Fruit fly (Drosophila melanogaster) whole organism, embryonic: ENCODE measurements around the gene Cwc25.

Experiments
- Ada2b ChIP-seq: fragments of 200-800 bp; sonication (Bioruptor generic); IDR thresholded peaks from 2 replicates; pipeline ENCODE4 v1.3.6; 2022; ENCODE audit warnings: missing biosample characterization, missing genetic modification characterization
- Adf1 ChIP-seq: fragments of 200-800 bp; sonication (Bioruptor generic); IDR thresholded peaks from 2 replicates; pipeline ENCODE4 v1.3.6; 2022; ENCODE audit warnings: missing biosample characterization, missing genetic modification characterization
- Antp ChIP-seq: fragments of 200-800 bp; sonication (Bioruptor generic); optimal IDR thresholded peaks from 3 replicates; lab custom pipeline; 2016; ENCODE audit warnings: missing biosample characterization, missing genetic modification characterization
- BtbVII ChIP-seq: fragments of 200-800 bp; sonication (Bioruptor generic); optimal IDR thresholded peaks from 3 replicates; lab custom pipeline; 2017; ENCODE audit warnings: missing biosample characterization, mild to moderate bottlenecking, missing genetic modification characterization
- Bteb2 ChIP-seq: fragments of 200-800 bp; sonication (Bioruptor generic); optimal IDR thresholded peaks from 2 replicates; lab custom pipeline; 2016; ENCODE audit warnings: missing biosample characterization, missing genetic modification characterization
- CG10565 ChIP-seq: fragments of 200-800 bp; sonication (Bioruptor generic); optimal IDR thresholded peaks from 3 replicates; lab custom pipeline; 2016; ENCODE audit warnings: missing biosample characterization, mild to moderate bottlenecking, missing genetic modification characterization
- CG1233 ChIP-seq: fragments of 200-800 bp; sonication (Bioruptor generic); optimal IDR thresholded peaks from 4 replicates; lab custom pipeline; 2018; ENCODE audit warnings: missing biosample characterization, mild to moderate bottlenecking, missing genetic modification characterization
- CG12744 ChIP-seq: fragments of 200-800 bp; sonication (Bioruptor generic); optimal IDR thresholded peaks from 2 replicates; lab custom pipeline; 2016; ENCODE audit warnings: missing biosample characterization, missing genetic modification characterization
- CG14050 ChIP-seq: fragments of 200-800 bp; sonication (Bioruptor generic); IDR thresholded peaks from 3 replicates; pipeline ENCODE4 v1.3.6; 2022; ENCODE audit warnings: missing biosample characterization, missing genetic modification characterization
- CG14441 ChIP-seq: fragments of 200-800 bp; sonication (Bioruptor generic); IDR thresholded peaks from 2 replicates; pipeline ENCODE4 v1.3.6; 2022; ENCODE audit warnings: missing biosample characterization, missing genetic modification characterization
- CG14965 ChIP-seq: fragments of 200-800 bp; sonication (Bioruptor generic); optimal IDR thresholded peaks from 2 replicates; lab custom pipeline; 2016; ENCODE audit warnings: missing biosample characterization, missing genetic modification characterization, borderline replicate concordance
- CG16863 ChIP-seq: fragments of 200-800 bp; sonication (Bioruptor generic); optimal IDR thresholded peaks from 3 replicates; lab custom pipeline; 2016; ENCODE audit warnings: missing biosample characterization, missing genetic modification characterization
- CG17612 ChIP-seq: fragments of 200-800 bp; sonication (Bioruptor generic); IDR thresholded peaks from 2 replicates; pipeline ENCODE4 v1.3.6; 2022; ENCODE audit warnings: missing biosample characterization, missing genetic modification characterization
- CG31388 ChIP-seq: fragments of 200-800 bp; sonication (Bioruptor generic); optimal IDR thresholded peaks from 2 replicates; lab custom pipeline; 2016; ENCODE audit warnings: missing biosample characterization, missing genetic modification characterization
- CG32772 ChIP-seq: fragments of 200-800 bp; sonication (Bioruptor generic); IDR thresholded peaks from 2 replicates; pipeline ENCODE4 v1.3.6; 2022; ENCODE audit warnings: missing biosample characterization, missing genetic modification characterization
- CG4282 ChIP-seq: fragments of 200-800 bp; sonication (Bioruptor generic); optimal IDR thresholded peaks from 2 replicates; lab custom pipeline; 2016; ENCODE audit warnings: missing biosample characterization, missing genetic modification characterization
- CG43689 ChIP-seq: fragments of 200-800 bp; sonication (Bioruptor generic); IDR thresholded peaks from 2 replicates; pipeline ENCODE4 v1.3.6; 2022; ENCODE audit warnings: missing biosample characterization, missing genetic modification characterization
- CG6813 ChIP-seq: fragments of 200-800 bp; sonication (Bioruptor generic); optimal IDR thresholded peaks from 2 replicates; lab custom pipeline; 2017; ENCODE audit warnings: missing biosample characterization, missing genetic modification characterization, mild to moderate bottlenecking, moderate library complexity, missing genetic modification reagents
- CG7556 ChIP-seq: fragments of 200-800 bp; sonication (Bioruptor generic); optimal IDR thresholded peaks from 2 replicates; lab custom pipeline; 2017; ENCODE audit warnings: missing biosample characterization, mild to moderate bottlenecking, missing genetic modification characterization
- CG9437 ChIP-seq: fragments of 200-800 bp; sonication (Bioruptor generic); optimal IDR thresholded peaks from 2 replicates; lab custom pipeline; 2018; ENCODE audit warnings: missing biosample characterization, mild to moderate bottlenecking, missing genetic modification characterization
- CG9817 ChIP-seq: fragments of 200-800 bp; sonication (Bioruptor generic); optimal IDR thresholded peaks from 2 replicates; lab custom pipeline; 2018; ENCODE audit warnings: missing biosample characterization, mild to moderate bottlenecking, missing genetic modification characterization, moderate library complexity
- Fer1 ChIP-seq: fragments of 200-800 bp; sonication (Bioruptor generic); optimal IDR thresholded peaks from 2 replicates; lab custom pipeline; 2017; ENCODE audit warnings: missing biosample characterization, mild to moderate bottlenecking, missing genetic modification characterization
- Hmx ChIP-seq: fragments of 200-800 bp; sonication (Bioruptor generic); optimal IDR thresholded peaks from 2 replicates; lab custom pipeline; 2016; ENCODE audit warnings: missing biosample characterization, missing genetic modification characterization
- Max ChIP-seq: fragments of 200-800 bp; sonication (Bioruptor generic); optimal IDR thresholded peaks from 2 replicates; lab custom pipeline; 2016; ENCODE audit warnings: missing biosample characterization, mild to moderate bottlenecking, missing genetic modification characterization
- NfI ChIP-seq: fragments of 200-800 bp; sonication (Bioruptor generic); optimal IDR thresholded peaks from 3 replicates; lab custom pipeline; 2018; ENCODE audit warnings: missing biosample characterization, mild to moderate bottlenecking, missing genetic modification characterization, moderate library complexity
- Pdp1 ChIP-seq, 2 experiments: fragments of 200-800 bp; sonication (Bioruptor generic); optimal IDR thresholded peaks; 3 replicates each; lab custom pipeline; 2016; ENCODE audit warnings: missing biosample characterization in 2 of 2, missing genetic modification characterization in 2 of 2, mild to moderate bottlenecking in 1 of 2, moderate library complexity in 1 of 2
- Sin3A ChIP-seq: fragments of >200 bp; optimal IDR thresholded peaks from 2 replicates; lab custom pipeline; 2018
- ac ChIP-seq: fragments of 200-800 bp; sonication (Bioruptor generic); optimal IDR thresholded peaks from 3 replicates; lab custom pipeline; 2017; ENCODE audit warnings: missing biosample characterization, mild to moderate bottlenecking, missing genetic modification characterization
- amos ChIP-seq: fragments of 200-800 bp; sonication (Bioruptor generic); IDR thresholded peaks from 2 replicates; pipeline ENCODE4 v1.3.6; 2022; ENCODE audit warnings: missing biosample characterization, missing genetic modification characterization; ENCODE audit not compliant: partially characterized antibody
- aop ChIP-seq: fragments of 200-800 bp; sonication (Bioruptor generic); IDR thresholded peaks from 2 replicates; pipeline ENCODE4 v1.3.6; 2022; ENCODE audit warnings: missing biosample characterization, missing genetic modification characterization
- bowl ChIP-seq: fragments of 200-800 bp; sonication (Bioruptor generic); IDR thresholded peaks from 2 replicates; pipeline ENCODE4 v1.3.6; 2022; ENCODE audit warnings: missing biosample characterization, missing genetic modification characterization
- cg ChIP-seq: fragments of 200-800 bp; sonication (Bioruptor generic); optimal IDR thresholded peaks from 3 replicates; lab custom pipeline; 2019; ENCODE audit warnings: missing biosample characterization, mild to moderate bottlenecking, missing genetic modification characterization, moderate library complexity
- cwo ChIP-seq: fragments of 200-800 bp; sonication (Bioruptor generic); optimal IDR thresholded peaks from 3 replicates; lab custom pipeline; 2017; ENCODE audit warnings: missing biosample characterization, missing genetic modification characterization, mild to moderate bottlenecking, moderate library complexity, missing genetic modification reagents
- dysf ChIP-seq: fragments of 200-800 bp; sonication (Bioruptor generic); IDR thresholded peaks from 3 replicates; pipeline ENCODE4 v1.3.6; 2022; ENCODE audit warnings: missing biosample characterization, missing genetic modification characterization
- eyg ChIP-seq: fragments of 200-800 bp; sonication (Bioruptor generic); optimal IDR thresholded peaks from 3 replicates; lab custom pipeline; 2016; ENCODE audit warnings: missing biosample characterization, missing genetic modification characterization
- fu2 ChIP-seq: fragments of 200-800 bp; sonication (Bioruptor generic); optimal IDR thresholded peaks from 2 replicates; lab custom pipeline; 2016; ENCODE audit warnings: missing biosample characterization, missing genetic modification characterization
- gcm ChIP-seq: fragments of 200-800 bp; sonication (Bioruptor generic); optimal IDR thresholded peaks from 2 replicates; lab custom pipeline; 2019; ENCODE audit warnings: missing biosample characterization, mild to moderate bottlenecking, missing genetic modification characterization, moderate library complexity
- gfzf ChIP-seq: fragments of 200-800 bp; sonication (Bioruptor generic); optimal IDR thresholded peaks from 2 replicates; lab custom pipeline; 2016; ENCODE audit warnings: missing biosample characterization, mild to moderate bottlenecking, missing genetic modification characterization, moderate library complexity
- hb ChIP-seq: fragments of 200-800 bp; sonication (Bioruptor generic); IDR thresholded peaks from 3 replicates; pipeline ENCODE4 v1.3.6; 2022; ENCODE audit warnings: missing biosample characterization, missing genetic modification characterization; ENCODE audit not compliant: partially characterized antibody
- ind ChIP-seq: fragments of 200-800 bp; sonication (Bioruptor generic); optimal IDR thresholded peaks from 3 replicates; lab custom pipeline; 2016; ENCODE audit warnings: missing biosample characterization, missing genetic modification characterization
- inv ChIP-seq: fragments of 200-800 bp; sonication (Bioruptor generic); IDR thresholded peaks from 2 replicates; pipeline ENCODE4 v1.3.6; 2022; ENCODE audit warnings: missing biosample characterization, missing genetic modification characterization; ENCODE audit not compliant: partially characterized antibody
- kah ChIP-seq: fragments of 200-800 bp; sonication (Bioruptor generic); optimal IDR thresholded peaks from 2 replicates; lab custom pipeline; 2018; ENCODE audit warnings: missing biosample characterization, mild to moderate bottlenecking, missing genetic modification characterization
- ken ChIP-seq: fragments of 200-800 bp; sonication (Bioruptor generic); IDR thresholded peaks from 3 replicates; pipeline ENCODE4 v1.3.6; 2022; ENCODE audit warnings: missing biosample characterization, missing genetic modification characterization
- kni ChIP-seq: fragments of 200-800 bp; sonication (Bioruptor generic); optimal IDR thresholded peaks from 3 replicates; lab custom pipeline; 2017; ENCODE audit warnings: mild to moderate bottlenecking, missing biosample characterization, missing genetic modification reagents, missing genetic modification characterization
- nmo ChIP-seq: fragments of 200-800 bp; sonication (Bioruptor generic); optimal IDR thresholded peaks from 2 replicates; lab custom pipeline; 2018; ENCODE audit warnings: missing biosample characterization, mild to moderate bottlenecking, missing genetic modification characterization, moderate library complexity
- pan ChIP-seq, 4 experiments: fragments of >200 bp in 3 of 4; fragments of 200-800 bp in 1 of 4; sonication (Bioruptor generic) in 1 of 4; optimal IDR thresholded peaks in 3 of 4; IDR thresholded peaks in 1 of 4; 2 replicates each; pipeline versions ENCODE4 v1.3.6 to Lab custom; 2017 to 2022; ENCODE audit warnings: missing biosample characterization in 2 of 4, missing genetic modification characterization in 2 of 4, mixed read lengths in 1 of 4
- sens ChIP-seq: fragments of 200-800 bp; sonication (Bioruptor generic); peaks from one replicate; lab custom pipeline; 2016; ENCODE audit warnings: missing biosample characterization, missing genetic modification characterization
- sim ChIP-seq: fragments of 200-800 bp; sonication (Bioruptor generic); IDR thresholded peaks from 2 replicates; pipeline ENCODE4 v1.3.6; 2022; ENCODE audit warnings: missing biosample characterization, missing genetic modification characterization
- tio ChIP-seq: fragments of 200-800 bp; sonication (Bioruptor generic); optimal IDR thresholded peaks from 2 replicates; lab custom pipeline; 2017; ENCODE audit warnings: missing biosample characterization, missing genetic modification characterization, inconsistent platforms

The Cwc25 gene

DNA sequence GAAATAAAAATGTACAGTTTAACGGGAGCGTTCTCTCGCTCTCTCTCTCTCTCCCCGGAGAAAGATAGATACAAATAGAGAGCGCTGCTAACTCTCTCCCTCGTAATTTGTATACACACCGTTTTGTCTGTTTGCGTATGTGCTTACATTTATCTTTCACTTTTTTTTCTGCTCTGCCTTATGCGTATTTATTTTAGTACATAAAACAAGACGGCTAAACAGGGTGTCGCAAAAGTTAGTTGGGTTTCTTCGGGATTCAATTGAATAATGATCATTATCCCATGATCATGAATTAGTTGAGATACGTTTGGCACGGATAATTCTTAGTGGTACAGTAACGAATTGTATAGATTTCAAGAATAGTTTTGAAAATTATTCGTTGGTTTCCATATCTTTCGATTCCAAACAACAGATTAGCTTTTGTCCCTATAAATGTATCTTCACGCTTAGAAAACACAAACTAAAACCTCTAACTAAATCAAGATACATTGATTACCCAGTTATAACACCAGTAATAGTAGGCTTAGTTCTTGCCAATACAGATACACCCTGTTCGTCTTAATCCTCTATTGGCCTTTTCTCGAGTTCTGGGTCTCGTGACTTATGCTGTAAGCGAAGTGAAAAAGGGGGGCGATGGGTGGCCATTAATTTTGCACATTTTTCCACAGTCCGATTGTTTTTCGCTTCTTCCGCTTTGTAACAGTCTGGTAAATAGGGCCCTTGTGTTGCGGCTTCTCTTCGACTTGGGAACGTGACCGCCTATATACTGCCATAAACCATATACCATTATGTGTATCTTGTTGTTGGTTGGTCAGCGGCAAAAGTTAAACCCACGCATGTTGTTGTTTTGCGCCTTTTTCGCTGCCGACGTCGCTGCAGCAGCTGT lies 9.8 kb downstream of the Cwc25 start (continued):
- peak; percentile 59 for TF ChIP-seq CG14965 (GFP tag; lab: Kevin White, UChicago)
- no peak for TF ChIP-seq aop
- TF ChIP-seq Hmx (GFP tag; lab: Kevin White, UChicago): peak; percentile 77
- TF ChIP-seq dysf (GFP tag; lab: Robert Waterston, UW): no peak
- no peak for TF ChIP-seq CG4282 (GFP tag; lab: Kevin White, UChicago)
- peak; percentile 94 for TF ChIP-seq CG7556 (GFP tag; lab: Kevin White, UChicago)
- no peak for TF ChIP-seq ken
- no peak for TF ChIP-seq CG17612 (GFP tag; lab: Robert Waterston, UW)
- no peak for TF ChIP-seq CG14441 (GFP tag; lab: Robert Waterston, UW)
- TF ChIP-seq sim (GFP tag; lab: Robert Waterston, UW): no peak
- peak; percentile 79 for TF ChIP-seq CG6813 (GFP tag; lab: Kevin White, UChicago)
- TF ChIP-seq cwo (GFP tag; lab: Kevin White, UChicago): peak; percentile 95
- TF ChIP-seq pan (optimal IDR thresholded peaks at IDR 0.05; lab: Kevin White, UChicago): no peak
- no peak for TF ChIP-seq pan (GFP tag; optimal IDR thresholded peaks at IDR 0.05 in 1 of 2, IDR thresholded peaks at IDR 0.05 in 1 of 2)
- TF ChIP-seq tio (GFP tag; lab: Kevin White, UChicago): peak; percentile 59
- peak; percentile 52 to 70 for TF ChIP-seq Pdp1 (GFP tag; optimal IDR thresholded peaks at IDR 0.05; lab: Kevin White, UChicago)
- TF ChIP-seq CG12744: peak; percentile 40
- peak; percentile 64 for TF ChIP-seq fu2
- peak; percentile 83 for TF ChIP-seq CG9437 (GFP tag; lab: Kevin White, UChicago)
- TF ChIP-seq CG10565 (GFP tag; lab: Kevin White, UChicago): peak; percentile 22
- peak; percentile 66 for TF ChIP-seq Bteb2
- peak; percentile 93 for TF ChIP-seq BtbVII (GFP tag; lab: Kevin White, UChicago)
- TF ChIP-seq gcm: peak; percentile 75
- peak; percentile 86 for TF ChIP-seq kni (GFP tag; lab: Kevin White, UChicago)
- TF ChIP-seq CG16863 (GFP tag; lab: Kevin White, UChicago): peak; percentile 78
- TF ChIP-seq hb (GFP tag; lab: Robert Waterston, UW): no peak
- no peak for TF ChIP-seq Adf1 (GFP tag; lab: Robert Waterston, UW)
- peak; percentile 31 for TF ChIP-seq eyg (GFP tag; lab: Kevin White, UChicago)
- TF ChIP-seq Fer1 (GFP tag; lab: Kevin White, UChicago): peak; percentile 86
- peak; percentile 50 for TF ChIP-seq Antp
- TF ChIP-seq cg (GFP tag; lab: Kevin White, UChicago): no peak
- TF ChIP-seq kah: peak; percentile 37
- peak; percentile 94 for TF ChIP-seq sens
- no peak for TF ChIP-seq amos (GFP tag; lab: Robert Waterston, UW)
- TF ChIP-seq CG43689 (GFP tag; lab: Robert Waterston, UW): no peak
- peak; percentile 81 for TF ChIP-seq ind (GFP tag; lab: Kevin White, UChicago)
- no peak for TF ChIP-seq Ada2b (GFP tag; lab: Robert Waterston, UW)
- peak; percentile 77 for TF ChIP-seq nmo (GFP tag; lab: Kevin White, UChicago)
- TF ChIP-seq CG1233: peak; percentile 83
- TF ChIP-seq inv (GFP tag; lab: Robert Waterston, UW): no peak
- no peak for TF ChIP-seq ac (GFP tag; lab: Kevin White, UChicago)
- no peak for TF ChIP-seq Sin3A (lab: Kevin White, UChicago)
- TF ChIP-seq CG31388 (GFP tag; lab: Kevin White, UChicago): no peak
- TF ChIP-seq CG9817: peak; percentile 79
- TF ChIP-seq NfI (GFP tag; lab: Kevin White, UChicago): peak; percentile 85
- no peak for TF ChIP-seq gfzf (GFP tag; lab: Kevin White, UChicago)
- TF ChIP-seq CG14050: no peak
- TF ChIP-seq Max: peak; percentile 49
- no peak for TF ChIP-seq bowl (GFP tag; lab: Robert Waterston, UW)
- no peak for TF ChIP-seq CG32772
